Fruit fly (Drosophila melanogaster) whole organism, embryonic: Measurements from ENCODE around the gene Hr4.

Experiments
- Adf1 ChIP-seq: fragments of 200-800 bp; sonication (Bioruptor generic); IDR thresholded peaks from 2 replicates; pipeline ENCODE4 v1.3.6; 2022; ENCODE audit warnings: missing biosample characterization, missing genetic modification characterization
- Bteb2 ChIP-seq: fragments of 200-800 bp; sonication (Bioruptor generic); optimal IDR thresholded peaks from 2 replicates; lab custom pipeline; 2016; ENCODE audit warnings: missing biosample characterization, missing genetic modification characterization
- C15 ChIP-seq: fragments of 200-800 bp; sonication (Bioruptor generic); IDR thresholded peaks from 3 replicates; pipeline ENCODE4 v1.3.6; 2022; ENCODE audit warnings: missing biosample characterization, missing genetic modification characterization
- CG1024 ChIP-seq: fragments of 200-800 bp; sonication (Bioruptor generic); IDR thresholded peaks from 2 replicates; pipeline ENCODE4 v1.3.6; 2022; ENCODE audit warnings: missing biosample characterization, missing genetic modification characterization
- CG11695 ChIP-seq: fragments of 200-800 bp; sonication (Bioruptor generic); IDR thresholded peaks from 3 replicates; pipeline ENCODE4 v1.3.6; 2022; ENCODE audit warnings: missing biosample characterization, missing genetic modification characterization
- CG12071 ChIP-seq: fragments of 200-800 bp; sonication (Bioruptor generic); optimal IDR thresholded peaks from 3 replicates; lab custom pipeline; 2018; ENCODE audit warnings: missing biosample characterization, mild to moderate bottlenecking, missing genetic modification characterization
- CG13775 ChIP-seq: fragments of 200-800 bp; sonication (Bioruptor generic); optimal IDR thresholded peaks from 3 replicates; lab custom pipeline; 2017; ENCODE audit warnings: missing biosample characterization, mild to moderate bottlenecking, missing genetic modification characterization
- CG14050 ChIP-seq: fragments of 200-800 bp; sonication (Bioruptor generic); IDR thresholded peaks from 3 replicates; pipeline ENCODE4 v1.3.6; 2022; ENCODE audit warnings: missing biosample characterization, missing genetic modification characterization
- CG2875 ChIP-seq: fragments of 200-800 bp; sonication (Bioruptor generic); optimal IDR thresholded peaks from 2 replicates; lab custom pipeline; 2017; ENCODE audit warnings: missing biosample characterization, mild to moderate bottlenecking, missing genetic modification characterization, missing genetic modification reagents
- CG2889 ChIP-seq: fragments of 200-800 bp; sonication (Bioruptor generic); IDR thresholded peaks from 3 replicates; pipeline ENCODE4 v1.3.6; 2022; ENCODE audit warnings: missing biosample characterization, missing genetic modification characterization
- CG32532 ChIP-seq: fragments of 200-800 bp; sonication (Bioruptor generic); IDR thresholded peaks from 2 replicates; pipeline ENCODE4 v1.3.6; 2022; ENCODE audit warnings: missing biosample characterization, missing genetic modification characterization
- CG32772 ChIP-seq: fragments of 200-800 bp; sonication (Bioruptor generic); IDR thresholded peaks from 2 replicates; pipeline ENCODE4 v1.3.6; 2022; ENCODE audit warnings: missing biosample characterization, missing genetic modification characterization
- CG3281 ChIP-seq: fragments of 200-800 bp; sonication (Bioruptor generic); optimal IDR thresholded peaks from 3 replicates; lab custom pipeline; 2017; ENCODE audit warnings: missing biosample characterization, mild to moderate bottlenecking, missing genetic modification characterization
- CG3407 ChIP-seq: fragments of 200-800 bp; sonication (Bioruptor generic); optimal IDR thresholded peaks from 2 replicates; lab custom pipeline; 2018; ENCODE audit warnings: missing biosample characterization, mild to moderate bottlenecking, missing genetic modification characterization
- CG6683 ChIP-seq: fragments of 200-800 bp; sonication (Bioruptor generic); optimal IDR thresholded peaks from 2 replicates; lab custom pipeline; 2017; ENCODE audit warnings: missing biosample characterization, mild to moderate bottlenecking, missing genetic modification characterization, missing genetic modification reagents
- CG6854 ChIP-seq: fragments of 200-800 bp; sonication (Bioruptor generic); optimal IDR thresholded peaks from 3 replicates; lab custom pipeline; 2017; ENCODE audit warnings: missing biosample characterization, mild to moderate bottlenecking, missing genetic modification characterization
- CG7357 ChIP-seq: fragments of 200-800 bp; sonication (Bioruptor generic); IDR thresholded peaks from 3 replicates; pipeline ENCODE4 v1.3.6; 2022; ENCODE audit warnings: missing biosample characterization, missing genetic modification characterization
- CG7839 ChIP-seq: fragments of 200-800 bp; sonication (Bioruptor generic); optimal IDR thresholded peaks from 3 replicates; lab custom pipeline; 2018; ENCODE audit warnings: missing biosample characterization, mild to moderate bottlenecking, missing genetic modification characterization, moderate library complexity
- CG9215 ChIP-seq: fragments of 200-800 bp; sonication (Bioruptor generic); IDR thresholded peaks from 2 replicates; pipeline ENCODE4 v1.3.6; 2022; ENCODE audit warnings: missing biosample characterization, missing genetic modification characterization
- CG9727 ChIP-seq: fragments of 200-800 bp; sonication (Bioruptor generic); optimal IDR thresholded peaks from 3 replicates; lab custom pipeline; 2017; ENCODE audit warnings: missing biosample characterization, mild to moderate bottlenecking, missing genetic modification characterization
- Chrac-16 ChIP-seq: fragments of 200-800 bp; sonication (Bioruptor generic); optimal IDR thresholded peaks from 3 replicates; lab custom pipeline; 2016; ENCODE audit warnings: missing biosample characterization, missing genetic modification characterization
- Hmr ChIP-seq: fragments of 200-800 bp; sonication (Bioruptor generic); optimal IDR thresholded peaks from 3 replicates; lab custom pipeline; 2017; ENCODE audit warnings: mild to moderate bottlenecking, missing biosample characterization, missing genetic modification reagents, missing genetic modification characterization
- Vsx1 ChIP-seq: fragments of 200-800 bp; sonication (Bioruptor generic); optimal IDR thresholded peaks from 2 replicates; lab custom pipeline; 2017; ENCODE audit warnings: missing biosample characterization, mild to moderate bottlenecking, missing genetic modification characterization, missing genetic modification reagents
- Xbp1 ChIP-seq: fragments of 200-800 bp; sonication (Bioruptor generic); optimal IDR thresholded peaks from 3 replicates; lab custom pipeline; 2016; ENCODE audit warnings: missing biosample characterization, mild to moderate bottlenecking, missing genetic modification characterization
- ara ChIP-seq: fragments of 200-800 bp; sonication (Bioruptor generic); IDR thresholded peaks from 2 replicates; pipeline ENCODE4 v1.3.6; 2022; ENCODE audit warnings: missing biosample characterization, missing genetic modification characterization
- caup ChIP-seq: fragments of 200-800 bp; sonication (Bioruptor generic); optimal IDR thresholded peaks from 3 replicates; lab custom pipeline; 2017; ENCODE audit warnings: missing biosample characterization, mild to moderate bottlenecking, missing genetic modification characterization, moderate library complexity; ENCODE audit not compliant: severe bottlenecking
- chinmo ChIP-seq: fragments of 200-800 bp; sonication (Bioruptor generic); IDR thresholded peaks from 4 replicates; pipeline ENCODE4 v1.3.6; 2022; ENCODE audit warnings: missing biosample characterization, missing genetic modification characterization; ENCODE audit not compliant: partially characterized antibody
- dmrt11E ChIP-seq: fragments of 200-800 bp; sonication (Bioruptor generic); optimal IDR thresholded peaks from 3 replicates; lab custom pipeline; 2018; ENCODE audit warnings: missing biosample characterization, mild to moderate bottlenecking, missing genetic modification characterization, moderate library complexity
- dysf ChIP-seq: fragments of 200-800 bp; sonication (Bioruptor generic); IDR thresholded peaks from 3 replicates; pipeline ENCODE4 v1.3.6; 2022; ENCODE audit warnings: missing biosample characterization, missing genetic modification characterization
- esg ChIP-seq: fragments of 200-800 bp; sonication (Bioruptor generic); conservative IDR thresholded peaks from 2 replicates; pipeline ENCODE4 v1.3.6; 2022; ENCODE audit warnings: missing biosample characterization, missing genetic modification characterization
- gcm2 ChIP-seq: fragments of 200-800 bp; sonication (Bioruptor generic); optimal IDR thresholded peaks from 2 replicates; lab custom pipeline; 2016; ENCODE audit warnings: missing biosample characterization, missing genetic modification characterization
- gsb-n ChIP-seq: fragments of 200-800 bp; sonication (Bioruptor generic); optimal IDR thresholded peaks from 3 replicates; lab custom pipeline; 2018; ENCODE audit warnings: missing biosample characterization, mild to moderate bottlenecking, missing genetic modification characterization
- lola ChIP-seq, 3 experiments: fragments of >200 bp in 2 of 3; fragments of 200-800 bp in 1 of 3; sonication (Bioruptor generic) in 1 of 3; optimal IDR thresholded peaks; 2 replicates each; lab custom pipeline; 2017 to 2019; ENCODE audit warnings: missing biosample characterization in 3 of 3, missing genetic modification characterization in 3 of 3, mild to moderate bottlenecking in 1 of 3, moderate library complexity in 1 of 3
- prd ChIP-seq, 3 experiments: fragments of >200 bp in 2 of 3; fragments of 200-800 bp in 1 of 3; sonication (Bioruptor generic) in 1 of 3; optimal IDR thresholded peaks in 2 of 3; IDR thresholded peaks in 1 of 3; 2 replicates in 2 of 3; 3 replicates in 1 of 3; pipeline versions ENCODE4 v1.3.6 to Lab custom; 2017 to 2022; ENCODE audit warnings: missing biosample characterization in 1 of 3, missing genetic modification characterization in 1 of 3
- seq ChIP-seq: fragments of 200-800 bp; sonication (Bioruptor generic); IDR thresholded peaks from 2 replicates; pipeline ENCODE4 v1.3.6; 2022; ENCODE audit warnings: missing biosample characterization, missing genetic modification characterization
- slbo ChIP-seq: fragments of 200-800 bp; sonication (Bioruptor generic); IDR thresholded peaks from 2 replicates; pipeline ENCODE4 v1.3.6; 2022; ENCODE audit warnings: missing biosample characterization, missing genetic modification characterization
- sqz ChIP-seq: fragments of 200-800 bp; sonication (Bioruptor generic); optimal IDR thresholded peaks from 3 replicates; lab custom pipeline; 2018; ENCODE audit warnings: missing biosample characterization, mild to moderate bottlenecking, missing genetic modification characterization
- tgo ChIP-seq: fragments of 200-800 bp; sonication (Bioruptor generic); IDR thresholded peaks from 3 replicates; pipeline ENCODE4 v1.3.6; 2022; ENCODE audit warnings: missing biosample characterization, missing genetic modification characterization
- unpg ChIP-seq: fragments of 200-800 bp; sonication (Bioruptor generic); optimal IDR thresholded peaks from 3 replicates; lab custom pipeline; 2018; ENCODE audit warnings: missing biosample characterization, mild to moderate bottlenecking, missing genetic modification characterization, moderate library complexity
- zf30C ChIP-seq: fragments of 200-800 bp; sonication (Bioruptor generic); optimal IDR thresholded peaks from 3 replicates; lab custom pipeline; 2018; ENCODE audit warnings: missing biosample characterization, mild to moderate bottlenecking, missing genetic modification characterization

Gene Hr4

DNA sequence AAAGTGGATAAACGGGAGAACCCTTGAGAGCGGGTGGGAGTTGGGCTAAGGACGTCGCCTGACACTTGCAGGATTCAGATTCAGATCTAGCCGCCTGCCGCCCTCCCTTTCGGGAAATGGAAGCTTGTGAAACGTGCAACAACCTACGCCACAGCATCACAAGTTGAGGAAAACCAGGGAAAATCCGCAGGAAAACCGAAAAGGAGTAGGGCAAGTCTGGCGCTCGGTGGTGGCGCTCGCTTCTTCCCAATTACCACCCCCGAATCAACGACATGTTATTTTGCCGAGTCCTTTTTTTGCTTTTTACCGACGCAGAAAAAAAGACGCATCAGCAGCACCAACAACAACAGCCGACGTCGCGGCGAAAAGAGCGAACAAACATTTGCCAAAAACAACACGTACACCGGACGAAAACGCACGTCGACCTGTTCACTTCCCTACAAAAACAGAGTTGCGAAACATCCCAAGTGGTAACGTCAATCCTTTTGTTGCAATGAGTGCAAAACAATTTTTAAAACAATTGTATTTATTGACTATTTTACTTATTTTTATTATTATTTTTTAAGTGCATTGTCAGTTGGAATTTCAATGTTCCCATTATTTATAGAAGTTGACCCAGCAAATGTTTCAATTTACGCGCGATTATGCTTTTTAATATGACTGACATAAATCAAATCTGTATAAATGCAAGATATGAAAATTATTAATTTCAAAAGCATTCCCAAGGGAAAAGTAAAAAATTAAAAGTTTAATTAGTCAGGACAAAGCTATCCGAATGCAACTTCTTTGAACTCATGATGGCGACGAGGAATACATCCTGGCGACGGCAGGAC is 69.8 kb downstream of the Hr4 start (continued):
- TF ChIP-seq CG32532 (GFP tag; lab: Robert Waterston, UW) (peak; percentile 50; the same call in 1 of the 2 replicates), Xbp1 (GFP tag; lab: Kevin White, UChicago) (peak; percentile 73), CG6683 (GFP tag; lab: Kevin White, UChicago) (no peak), unpg (GFP tag; lab: Kevin White, UChicago) (peak; percentile 48), CG9727 (peak; percentile 53), ara (peak; percentile 49; the same call in 1 of the 2 replicates), gcm2 (GFP tag; lab: Kevin White, UChicago) (no peak), Hmr (GFP tag; lab: Kevin White, UChicago) (peak; percentile 64), CG12071 (GFP tag; lab: Kevin White, UChicago) (no peak), slbo (GFP tag; lab: Robert Waterston, UW) (peak; percentile 78), CG14050 (GFP tag; lab: Robert Waterston, UW) (peak; percentile 72), zf30C (GFP tag; lab: Kevin White, UChicago) (peak; percentile 31), dysf (GFP tag; lab: Robert Waterston, UW) (peak; percentile 62), esg (GFP tag; lab: Robert Waterston, UW) (peak; percentile 69), Chrac-16 (GFP tag; lab: Kevin White, UChicago) (peak; percentile 17), gsb-n (peak; percentile 42), Bteb2 (GFP tag; lab: Kevin White, UChicago) (no peak), CG3407 (GFP tag; lab: Kevin White, UChicago) (peak; percentile 36), caup (GFP tag; lab: Kevin White, UChicago) (peak; percentile 57), C15 (GFP tag; lab: Robert Waterston, UW) (no peak), Adf1 (peak; percentile 8; the same call in 1 of the 2 replicates), CG7357 (GFP tag; lab: Robert Waterston, UW) (peak; percentile 38; the same call in 1 of the 3 replicates), CG2889 (0 out of 3 replicates have a peak, but pooled peaks have one; percentile 33), prd (optimal IDR thresholded peaks at IDR 0.05; lab: Kevin White, UChicago) (no peak), prd (GFP tag; IDR thresholded peaks at IDR 0.05; lab: Robert Waterston, UW) (peak; percentile 76), tgo (GFP tag; lab: Robert Waterston, UW) (peak; percentile 67), seq (GFP tag; lab: Robert Waterston, UW) (peak; percentile 58; the same call in 1 of the 2 replicates), sqz (GFP tag; lab: Kevin White, UChicago) (peak; percentile 52), lola (GFP tag; optimal IDR thresholded peaks at IDR 0.05; lab: Kevin White, UChicago) (peak in 1 of 3 experiments; percentile 12), CG2875 (peak; percentile 27), CG6854 (GFP tag; lab: Kevin White, UChicago) (peak; percentile 35), CG32772 (GFP tag; lab: Robert Waterston, UW) (peak; percentile 69), CG11695 (GFP tag; lab: Robert Waterston, UW) (peak; percentile 54; the same call in 1 of the 3 replicates), CG9215 (GFP tag; lab: Robert Waterston, UW) (peak; percentile 37), CG1024 (GFP tag; lab: Robert Waterston, UW) (peak; percentile 46; the same call in 1 of the 2 replicates), CG13775 (GFP tag; lab: Kevin White, UChicago) (peak; percentile 62), CG7839 (tag; lab: Kevin White, UChicago) (peak; percentile 67), dmrt11E (tag; lab: Kevin White, UChicago) (peak; percentile 14), Vsx1 (GFP tag; lab: Kevin White, UChicago) (peak; percentile 24), CG3281 (GFP tag; lab: Kevin White, UChicago) (peak; percentile 58), chinmo (0 out of 4 replicates have a peak, but pooled peaks have one; percentile 14)
